Worm (Caenorhabditis elegans) whole organism, L4 larva: ENCODE measurements around the gene cmtr-1.

Experiments used
- F10B5.3 ChIP-seq: sonication (generic microtip); optimal IDR thresholded peaks from 2 replicates; lab custom pipeline; 2016; ENCODE audit warnings: mild to moderate bottlenecking, missing genetic modification characterization, missing compliant biosample characterization
- F44E2.7 ChIP-seq: fragments of 200-800 bp; sonication (Bioruptor generic); IDR thresholded peaks from 2 replicates; pipeline ENCODE4 v2.1.2; 2022; ENCODE audit warnings: missing genetic modification characterization, missing compliant biosample characterization
- F49E8.2 ChIP-seq: sonication (generic microtip); optimal IDR thresholded peaks from 2 replicates; lab custom pipeline; 2016; ENCODE audit warnings: missing compliant biosample characterization, mild to moderate bottlenecking, missing genetic modification characterization, borderline replicate concordance
- T26A8.4 ChIP-seq: fragments of 200-800 bp; sonication (Bioruptor generic); IDR thresholded peaks from 2 replicates; pipeline ENCODE4 v1.3.6; 2022; ENCODE audit warnings: missing genetic modification characterization, missing compliant biosample characterization
- Y5F2A.4 ChIP-seq: fragments of 200-800 bp; sonication (Bioruptor generic); optimal IDR thresholded peaks from 2 replicates; lab custom pipeline; 2018; ENCODE audit warnings: mild to moderate bottlenecking, missing genetic modification characterization, missing compliant biosample characterization
- Y75B8A.6 ChIP-seq: fragments of 200-800 bp; sonication (Bioruptor generic); IDR thresholded peaks from 2 replicates; pipeline ENCODE4 v1.3.6; 2022; ENCODE audit warnings: missing genetic modification reagents, missing genetic modification characterization, missing compliant biosample characterization
- aha-1 ChIP-seq: fragments of 150-350 bp; peaks from one replicate; lab custom pipeline; 2014; ENCODE audit warnings: missing biosample characterization, missing genetic modification characterization
- ama-1 ChIP-seq: fragments of 150-350 bp; optimal IDR thresholded peaks from 2 replicates; lab custom pipeline; 2014; ENCODE audit warnings: inconsistent platforms, mixed read lengths
- ceh-20 ChIP-seq: fragments of 200-800 bp; sonication (Bioruptor generic); IDR thresholded peaks from 2 replicates; pipeline ENCODE4 v1.3.6; 2022; ENCODE audit warnings: missing genetic modification reagents, missing genetic modification characterization, missing compliant biosample characterization
- cey-2 ChIP-seq: sonication (generic microtip); optimal IDR thresholded peaks from 3 replicates; lab custom pipeline; 2017; ENCODE audit warnings: missing genetic modification characterization, mild to moderate bottlenecking, missing compliant biosample characterization, antibody characterized with exemption, borderline replicate concordance; ENCODE audit not compliant: insufficient read depth
- ctbp-1 ChIP-seq: fragments of 200-800 bp; sonication (Bioruptor generic); IDR thresholded peaks from 2 replicates; pipeline ENCODE4 v1.3.6; 2022; ENCODE audit warnings: missing genetic modification reagents, missing genetic modification characterization, missing compliant biosample characterization
- daf-12 ChIP-seq: fragments of 150-350 bp; optimal IDR thresholded peaks from 2 replicates; lab custom pipeline; 2014; ENCODE audit warnings: missing biosample characterization, missing genetic modification reagents, missing genetic modification characterization
- daf-16 ChIP-seq, 3 experiments: sonication (generic microtip); optimal IDR thresholded peaks; 2 replicates each; lab custom pipeline; 2016 to 2017; ENCODE audit warnings: missing genetic modification characterization in 3 of 3, missing genetic modification reagents in 3 of 3, mild to moderate bottlenecking in 2 of 3, missing compliant biosample characterization in 2 of 3, missing biosample characterization in 1 of 3, moderate library complexity in 1 of 3
- dmd-6 ChIP-seq: fragments of 200-800 bp; sonication (Bioruptor generic); IDR thresholded peaks from 2 replicates; pipeline ENCODE4 v1.3.6; 2022; ENCODE audit warnings: missing genetic modification reagents, missing genetic modification characterization, missing compliant biosample characterization
- dve-1 ChIP-seq: sonication (generic microtip); optimal IDR thresholded peaks from 2 replicates; lab custom pipeline; 2017; ENCODE audit warnings: antibody characterized with exemption, mild to moderate bottlenecking, missing genetic modification characterization, missing compliant biosample characterization; ENCODE audit not compliant: insufficient read depth
- egl-27 ChIP-seq: sonication (generic microtip); optimal IDR thresholded peaks from 3 replicates; lab custom pipeline; 2017; ENCODE audit warnings: missing biosample characterization, missing genetic modification reagents, missing genetic modification characterization
- egl-43 ChIP-seq: fragments of 200-800 bp; sonication (Bioruptor generic); IDR thresholded peaks from 2 replicates; pipeline ENCODE4 v1.3.6; 2022; ENCODE audit warnings: missing genetic modification reagents, missing genetic modification characterization, missing compliant biosample characterization
- gei-8 ChIP-seq: fragments of 200-800 bp; sonication (Bioruptor generic); optimal IDR thresholded peaks from 2 replicates; lab custom pipeline; 2018; ENCODE audit warnings: mild to moderate bottlenecking, missing genetic modification characterization, missing compliant biosample characterization
- hlh-11 ChIP-seq: fragments of 200-800 bp; sonication (Bioruptor generic); optimal IDR thresholded peaks from 2 replicates; lab custom pipeline; 2018; ENCODE audit warnings: mild to moderate bottlenecking, missing genetic modification characterization, missing compliant biosample characterization
- hlh-30 ChIP-seq: sonication (generic microtip); optimal IDR thresholded peaks from 2 replicates; lab custom pipeline; 2017; ENCODE audit warnings: antibody characterized with exemption, mild to moderate bottlenecking, missing genetic modification characterization, missing compliant biosample characterization; ENCODE audit not compliant: insufficient read depth
- hmg-1.1 ChIP-seq: fragments of 200-800 bp; sonication (Bioruptor generic); IDR thresholded peaks from 2 replicates; pipeline ENCODE4 v1.3.6; 2022; ENCODE audit warnings: missing genetic modification reagents, missing genetic modification characterization, missing compliant biosample characterization
- lim-7 ChIP-seq: fragments of 200-800 bp; sonication (Bioruptor generic); IDR thresholded peaks from 2 replicates; pipeline ENCODE4 v1.3.6; 2022; ENCODE audit warnings: missing genetic modification characterization, missing compliant biosample characterization
- lin-1 ChIP-seq: fragments of 200-800 bp; sonication (Bioruptor generic); IDR thresholded peaks from 2 replicates; pipeline ENCODE4 v1.3.6; 2022; ENCODE audit warnings: missing genetic modification reagents, missing genetic modification characterization, missing compliant biosample characterization
- lin-15B ChIP-seq: fragments of 150-350 bp; sonication (generic microtip); optimal IDR thresholded peaks from 3 replicates; lab custom pipeline; 2014; ENCODE audit warnings: missing biosample characterization, missing genetic modification characterization
- lin-39 ChIP-seq: fragments of 150-350 bp; optimal IDR thresholded peaks from 2 replicates; lab custom pipeline; 2014; ENCODE audit warnings: missing biosample characterization, missing genetic modification reagents, missing genetic modification characterization
- mdl-1 ChIP-seq, 2 experiments: fragments of 150-350 bp in 1 of 2; sonication (generic microtip) in 1 of 2; optimal IDR thresholded peaks; 2 replicates each; lab custom pipeline; 2014 to 2017; ENCODE audit warnings: missing biosample characterization in 2 of 2, missing genetic modification characterization in 2 of 2
- mdt-29 ChIP-seq: fragments of 200-800 bp; sonication (Bioruptor generic); IDR thresholded peaks from 2 replicates; pipeline ENCODE4 v1.3.6; 2022; ENCODE audit warnings: missing genetic modification reagents, missing genetic modification characterization, missing compliant biosample characterization
- mep-1 ChIP-seq: fragments of 150-350 bp; sonication (generic microtip); optimal IDR thresholded peaks from 3 replicates; lab custom pipeline; 2014; ENCODE audit warnings: missing biosample characterization, missing genetic modification characterization
- mxl-2 ChIP-seq: fragments of 200-800 bp; sonication (Bioruptor generic); conservative IDR thresholded peaks from 2 replicates; pipeline ENCODE4 v1.3.6; 2022; ENCODE audit warnings: missing genetic modification reagents, missing genetic modification characterization, missing compliant biosample characterization
- nhr-10 ChIP-seq: fragments of 150-350 bp; optimal IDR thresholded peaks from 2 replicates; lab custom pipeline; 2014; ENCODE audit warnings: missing biosample characterization, missing genetic modification characterization
- nhr-102 ChIP-seq: sonication (generic microtip); optimal IDR thresholded peaks from 2 replicates; lab custom pipeline; 2016; ENCODE audit warnings: mild to moderate bottlenecking, missing genetic modification characterization, moderate library complexity, missing compliant biosample characterization
- nhr-25 ChIP-seq: sonication (generic microtip); optimal IDR thresholded peaks from 2 replicates; lab custom pipeline; 2017; ENCODE audit warnings: missing genetic modification characterization, mild to moderate bottlenecking, missing compliant biosample characterization, antibody characterized with exemption, moderate library complexity, borderline replicate concordance; ENCODE audit not compliant: insufficient read depth
- nhr-28 ChIP-seq: fragments of 150-350 bp; optimal IDR thresholded peaks from 2 replicates; lab custom pipeline; 2014; ENCODE audit warnings: missing biosample characterization, missing genetic modification characterization
- nhr-48 ChIP-seq: sonication (generic microtip); optimal IDR thresholded peaks from 2 replicates; lab custom pipeline; 2016; ENCODE audit warnings: mild to moderate bottlenecking, missing genetic modification characterization, missing compliant biosample characterization
- pqm-1 ChIP-seq: sonication (generic microtip); optimal IDR thresholded peaks from 2 replicates; lab custom pipeline; 2017; ENCODE audit warnings: missing biosample characterization, missing genetic modification characterization
- rbr-2 ChIP-seq: sonication (generic microtip); optimal IDR thresholded peaks from 2 replicates; lab custom pipeline; 2016; ENCODE audit warnings: missing genotype, missing genetic modification characterization, missing compliant biosample characterization
- saeg-2 ChIP-seq: fragments of 200-800 bp; sonication (Bioruptor generic); IDR thresholded peaks from 2 replicates; pipeline ENCODE4 v1.3.6; 2022; ENCODE audit warnings: missing genetic modification reagents, missing genetic modification characterization, missing compliant biosample characterization
- set-16 ChIP-seq: fragments of 200-800 bp; sonication (Bioruptor generic); IDR thresholded peaks from 2 replicates; pipeline ENCODE4 v1.3.6; 2022; ENCODE audit warnings: missing genetic modification reagents, missing genetic modification characterization, missing compliant biosample characterization
- skn-1 ChIP-seq: fragments of 150-350 bp; optimal IDR thresholded peaks from 2 replicates; lab custom pipeline; 2014; ENCODE audit warnings: missing biosample characterization, missing genetic modification characterization
- snpc-4 ChIP-seq: fragments of 150-350 bp; optimal IDR thresholded peaks from 2 replicates; lab custom pipeline; 2014; ENCODE audit warnings: missing biosample characterization, missing genetic modification characterization
- spr-1 ChIP-seq: sonication (generic microtip); optimal IDR thresholded peaks from 2 replicates; lab custom pipeline; 2016; ENCODE audit warnings: mild to moderate bottlenecking, missing genetic modification characterization, missing compliant biosample characterization
- spr-3 ChIP-seq: fragments of 200-800 bp; sonication (Bioruptor generic); optimal IDR thresholded peaks from 2 replicates; lab custom pipeline; 2018; ENCODE audit warnings: mild to moderate bottlenecking, missing genetic modification characterization, missing compliant biosample characterization
- tra-1 ChIP-seq: fragments of 200-800 bp; sonication (Bioruptor generic); IDR thresholded peaks from 2 replicates; pipeline ENCODE4 v1.3.6; 2022; ENCODE audit warnings: missing genetic modification reagents, missing genetic modification characterization, missing compliant biosample characterization
- unc-39 ChIP-seq: sonication (generic microtip); optimal IDR thresholded peaks from 2 replicates; lab custom pipeline; 2017; ENCODE audit warnings: missing biosample characterization, missing genetic modification characterization
- zip-11 ChIP-seq: fragments of 200-800 bp; sonication (Bioruptor generic); IDR thresholded peaks from 2 replicates; pipeline ENCODE4 v1.3.6; 2022; ENCODE audit warnings: missing genetic modification characterization, missing compliant biosample characterization

cmtr-1 gene

DNA sequence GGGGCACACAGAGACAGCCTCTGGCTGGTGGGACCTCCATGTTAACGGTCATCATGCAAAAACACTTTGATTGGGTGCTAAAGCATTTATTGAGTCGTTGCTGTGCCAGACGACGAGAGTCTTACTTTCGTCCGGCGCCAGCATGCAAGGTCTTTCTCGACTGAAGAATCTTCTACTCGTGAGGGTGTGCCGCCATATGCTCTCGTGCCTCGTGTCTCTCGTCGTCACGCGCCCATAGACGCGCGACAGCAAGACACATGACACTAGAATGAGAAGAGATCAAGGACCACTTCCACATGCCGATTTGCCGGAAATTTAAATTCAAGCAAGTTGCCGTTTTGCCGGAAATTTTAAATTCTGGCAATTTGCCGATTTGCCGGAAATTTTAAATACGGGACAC lies 17.9 kb downstream of the cmtr-1 start:
- TF ChIP-seq hmg-1.1 (GFP tag; lab: Robert Waterston, UW) (peak; percentile 74; the same call in 1 of the 2 replicates), set-16 (GFP tag; lab: Robert Waterston, UW) (peak; percentile 35), hlh-30 (tag; lab: Kevin White, UChicago) (peak; percentile 15), tra-1 (GFP tag; lab: Robert Waterston, UW) (peak; percentile 50; the same call in 1 of the 2 replicates), rbr-2 (tag; lab: Kevin White, UChicago) (peak; percentile 7), dmd-6 (GFP tag; lab: Robert Waterston, UW) (peak; percentile 59), ceh-20 (GFP tag; lab: Robert Waterston, UW) (peak; percentile 74), mdt-29 (GFP tag; lab: Robert Waterston, UW) (peak; percentile 51; the same call in 1 of the 2 replicates), mdl-1 (tag; optimal IDR thresholded peaks at IDR 0.05; lab: Kevin White, UChicago) (peak in 1 of 2 experiments; percentile 3), ctbp-1 (peak; percentile 74; the same call in 1 of the 2 replicates), aha-1 (tag; lab: Kevin White, UChicago) (peak; percentile 64)
- TF ChIP-seq, all 104 proteins: peak for 11; not testable (repeated sequence) for 93

DNA sequence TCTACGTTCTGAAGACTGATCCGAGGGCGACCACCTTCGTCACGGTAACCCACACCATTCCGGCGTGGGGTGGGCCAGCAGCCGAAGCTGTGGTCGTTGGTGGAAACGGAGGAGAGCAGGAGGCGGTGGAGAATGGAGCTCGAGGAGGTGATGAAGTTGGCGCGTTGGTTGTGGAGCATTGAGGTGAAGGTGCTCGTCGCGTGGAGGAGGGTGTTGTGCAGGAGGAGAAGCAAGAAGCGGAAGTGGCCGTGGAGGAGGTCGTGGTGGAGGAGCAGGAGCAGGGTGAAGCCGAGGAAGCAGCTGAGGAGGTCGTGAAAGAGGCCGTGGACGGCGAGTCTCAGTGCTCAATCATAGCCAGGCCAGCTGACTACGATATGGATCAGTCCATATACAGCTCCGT lies 32.4 kb downstream of the cmtr-1 start, which contains the start of gene Y53F4B.17:
Gene Y53F4B.17 (plus strand): TSS at position 375 of the 400 bp plus-strand sequence.
- TF ChIP-seq set-16 (GFP tag; lab: Robert Waterston, UW) (peak; percentile 97), spr-1 (no peak)

DNA sequence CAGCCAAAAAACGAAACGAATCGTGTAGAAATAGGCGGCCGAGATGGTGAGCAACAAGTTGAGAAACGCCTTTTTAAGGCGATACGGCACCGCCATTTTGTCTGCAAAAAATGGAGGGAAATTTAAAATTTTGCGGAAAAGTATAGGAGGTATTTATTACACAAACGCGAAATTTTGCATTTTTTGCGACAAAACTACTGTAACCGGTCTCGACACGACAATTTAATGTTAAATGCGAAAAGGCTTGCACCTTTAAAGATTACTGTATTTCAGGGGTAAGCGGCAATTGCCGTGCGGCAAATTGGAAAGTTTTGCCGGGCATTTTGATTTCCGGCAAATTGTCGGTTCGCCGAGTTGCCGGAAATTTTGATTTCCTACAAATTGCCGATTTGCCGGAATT lies 45.7 kb downstream of the cmtr-1 start, which contains the start of gene Y53F4B.18:
Gene Y53F4B.18 (minus strand): TSS at position 101 of the 400 bp plus-strand sequence.
- TF ChIP-seq cey-2 (tag; lab: Kevin White, UChicago) = no peak
- TF ChIP-seq dve-1 (tag; lab: Kevin White, UChicago) = no peak
- no peak for TF ChIP-seq lim-7
- TF ChIP-seq hlh-11 (tag; lab: Kevin White, UChicago) = no peak
- no peak for TF ChIP-seq lin-39 (tag; lab: Kevin White, UChicago)
- TF ChIP-seq mdl-1 (tag; optimal IDR thresholded peaks at IDR 0.05; lab: Kevin White, UChicago) = no peak
- TF ChIP-seq T26A8.4 (GFP tag; lab: Robert Waterston, UW) = no peak
- TF ChIP-seq gei-8 (GFP tag; lab: Kevin White, UChicago) = no peak
- TF ChIP-seq mxl-2 (GFP tag; lab: Robert Waterston, UW) = no peak
- TF ChIP-seq nhr-25 (tag; lab: Kevin White, UChicago) = no peak
- no peak for TF ChIP-seq nhr-10 (tag; lab: Kevin White, UChicago)
- no peak for TF ChIP-seq daf-16 (GFP tag; optimal IDR thresholded peaks at IDR 0.05; lab: Kevin White, UChicago)
- no peak for TF ChIP-seq daf-16 (tag; optimal IDR thresholded peaks at IDR 0.05; lab: Kevin White, UChicago)
- no peak for TF ChIP-seq snpc-4 (tag; lab: Kevin White, UChicago)
- no peak for TF ChIP-seq lin-1 (GFP tag; lab: Robert Waterston, UW)
- TF ChIP-seq egl-43 = no peak
- no peak for TF ChIP-seq skn-1 (tag; lab: Kevin White, UChicago)
- TF ChIP-seq mep-1 (tag; lab: Kevin White, UChicago) = no peak
- no peak for TF ChIP-seq F49E8.2
- no peak for TF ChIP-seq saeg-2 (GFP tag; lab: Robert Waterston, UW)
- TF ChIP-seq nhr-28 (tag; lab: Kevin White, UChicago) = no peak

- peak; percentile 95 for TF ChIP-seq nhr-28 (tag; lab: Kevin White, UChicago)
- TF ChIP-seq daf-12 (tag; lab: Kevin White, UChicago) = no peak
- no peak for TF ChIP-seq egl-27 (tag; lab: Kevin White, UChicago)
- TF ChIP-seq nhr-48 (tag; lab: Kevin White, UChicago) = no peak
- TF ChIP-seq F10B5.3 = no peak
- TF ChIP-seq mxl-2 (GFP tag; lab: Robert Waterston, UW) = no peak
- no peak for TF ChIP-seq zip-11
- TF ChIP-seq pqm-1 (tag; lab: Kevin White, UChicago) = peak; percentile 36
- no peak for TF ChIP-seq Y5F2A.4 (GFP tag; lab: Kevin White, UChicago)
- TF ChIP-seq saeg-2 (GFP tag; lab: Robert Waterston, UW) = 0 out of 2 replicates have a peak, but pooled peaks have one; percentile 44
- no peak for TF ChIP-seq spr-3 (GFP tag; lab: Kevin White, UChicago)
- no peak for TF ChIP-seq ama-1 (lab: Kevin White, UChicago)
- TF ChIP-seq hmg-1.1 (GFP tag; lab: Robert Waterston, UW) = no peak
- no peak for TF ChIP-seq nhr-102 (tag; lab: Kevin White, UChicago)
- TF ChIP-seq Y75B8A.6 = no peak
- TF ChIP-seq unc-39 (tag; lab: Kevin White, UChicago) = no peak
- no peak for TF ChIP-seq lin-15B (tag; lab: Kevin White, UChicago)
- no peak for TF ChIP-seq F44E2.7 (GFP tag; lab: Robert Waterston, UW)
Observed at ce11 chrII:15074760-15075159, 48.8 kb downstream of the cmtr-1 start.
